Worm (Caenorhabditis elegans) whole organism, L2 larva: ENCODE results near the gene C04E6.5.

ENCODE experiments used
- C34F6.9 ChIP-seq: fragments of 150-350 bp; optimal IDR thresholded peaks from 2 replicates; lab custom pipeline; 2014; ENCODE audit warnings: missing biosample characterization, missing genetic modification characterization
- F13H6.1 ChIP-seq: sonication (generic microtip); optimal IDR thresholded peaks from 2 replicates; lab custom pipeline; 2016; ENCODE audit warnings: missing genetic modification characterization, missing compliant biosample characterization
- R02D3.7 ChIP-seq: fragments of 150-350 bp; optimal IDR thresholded peaks from 2 replicates; lab custom pipeline; 2014; ENCODE audit warnings: missing biosample characterization, missing genetic modification characterization
- Y55F3AM.14 ChIP-seq: fragments of 200-800 bp; sonication (Bioruptor generic); optimal IDR thresholded peaks from 2 replicates; lab custom pipeline; 2018; ENCODE audit warnings: mild to moderate bottlenecking, missing genetic modification characterization, missing compliant biosample characterization
- ZK546.5 ChIP-seq: sonication (generic microtip); optimal IDR thresholded peaks from 2 replicates; lab custom pipeline; 2017; ENCODE audit warnings: missing biosample characterization, missing genetic modification characterization
- alr-1 ChIP-seq: fragments of 150-350 bp; optimal IDR thresholded peaks from 2 replicates; lab custom pipeline; 2014; ENCODE audit warnings: missing biosample characterization, missing genetic modification characterization
- aly-2 ChIP-seq: fragments of 150-350 bp; optimal IDR thresholded peaks from 2 replicates; lab custom pipeline; 2014; ENCODE audit warnings: missing biosample characterization, missing genetic modification characterization
- ama-1 ChIP-seq: fragments of 150-350 bp; optimal IDR thresholded peaks from 2 replicates; lab custom pipeline; 2018; ENCODE audit warnings: inconsistent platforms
- blmp-1 ChIP-seq: sonication (generic microtip); optimal IDR thresholded peaks from 2 replicates; lab custom pipeline; 2017; ENCODE audit warnings: missing genetic modification characterization, mild to moderate bottlenecking, missing compliant biosample characterization, antibody characterized with exemption, moderate library complexity; ENCODE audit not compliant: insufficient read depth
- ceh-82 ChIP-seq: fragments of 150-350 bp; optimal IDR thresholded peaks from 2 replicates; lab custom pipeline; 2014; ENCODE audit warnings: missing biosample characterization, missing genetic modification characterization
- crh-2 ChIP-seq: sonication (generic microtip); optimal IDR thresholded peaks from 2 replicates; lab custom pipeline; 2017; ENCODE audit warnings: missing biosample characterization, missing genetic modification characterization
- dmd-4 ChIP-seq: sonication (generic microtip); optimal IDR thresholded peaks from 2 replicates; lab custom pipeline; 2017; ENCODE audit warnings: missing biosample characterization, missing genetic modification characterization
- egl-27 ChIP-seq: sonication (generic microtip); optimal IDR thresholded peaks from 3 replicates; lab custom pipeline; 2017; ENCODE audit warnings: missing biosample characterization, missing genetic modification reagents, missing genetic modification characterization
- elt-1 ChIP-seq: fragments of 150-350 bp; optimal IDR thresholded peaks from 2 replicates; lab custom pipeline; 2014; ENCODE audit warnings: missing biosample characterization, missing genetic modification characterization
- elt-3 ChIP-seq: sonication (generic microtip); optimal IDR thresholded peaks from 2 replicates; lab custom pipeline; 2017; ENCODE audit warnings: missing biosample characterization, missing genetic modification characterization
- fos-1 ChIP-seq: fragments of 150-350 bp; optimal IDR thresholded peaks from 2 replicates; lab custom pipeline; 2014; ENCODE audit warnings: missing biosample characterization, missing genetic modification characterization
- gmeb-1 ChIP-seq: fragments of 150-350 bp; optimal IDR thresholded peaks from 2 replicates; lab custom pipeline; 2014; ENCODE audit warnings: missing biosample characterization, missing genetic modification characterization
- lin-11 ChIP-seq: fragments of 150-350 bp; sonication (generic microtip); optimal IDR thresholded peaks from 2 replicates; lab custom pipeline; 2014; ENCODE audit warnings: missing biosample characterization, missing genetic modification characterization, inconsistent platforms, mixed read lengths
- lin-13 ChIP-seq: fragments of 150-350 bp; optimal IDR thresholded peaks from 2 replicates; lab custom pipeline; 2014; ENCODE audit warnings: missing biosample characterization, missing genetic modification reagents, missing genetic modification characterization
- lin-39 ChIP-seq: fragments of 150-350 bp; optimal IDR thresholded peaks from 2 replicates; lab custom pipeline; 2014; ENCODE audit warnings: missing biosample characterization, missing genetic modification reagents, missing genetic modification characterization
- mab-5 ChIP-seq: fragments of 150-350 bp; optimal IDR thresholded peaks from 2 replicates; lab custom pipeline; 2014; ENCODE audit warnings: missing biosample characterization, missing genetic modification characterization
- nhr-10 ChIP-seq: sonication (generic microtip); optimal IDR thresholded peaks from 2 replicates; lab custom pipeline; 2017; ENCODE audit warnings: missing biosample characterization, missing genetic modification characterization
- nhr-129 ChIP-seq: fragments of 150-350 bp; optimal IDR thresholded peaks from 2 replicates; lab custom pipeline; 2014; ENCODE audit warnings: missing biosample characterization, missing genetic modification characterization
- nhr-23 ChIP-seq: fragments of 150-350 bp; optimal IDR thresholded peaks from 2 replicates; lab custom pipeline; 2014; ENCODE audit warnings: missing biosample characterization, missing genetic modification reagents, missing genetic modification characterization
- peb-1 ChIP-seq: fragments of 150-350 bp; optimal IDR thresholded peaks from 2 replicates; lab custom pipeline; 2014; ENCODE audit warnings: missing biosample characterization, missing genetic modification characterization
- sem-4 ChIP-seq: fragments of 150-350 bp; optimal IDR thresholded peaks from 2 replicates; lab custom pipeline; 2014; ENCODE audit warnings: missing biosample characterization, missing genetic modification reagents, missing genetic modification characterization
- skn-1 ChIP-seq: sonication (generic microtip); optimal IDR thresholded peaks from 2 replicates; lab custom pipeline; 2017; ENCODE audit warnings: missing biosample characterization, missing genetic modification characterization
- sma-3 ChIP-seq: sonication (generic microtip); optimal IDR thresholded peaks from 2 replicates; lab custom pipeline; 2016; ENCODE audit warnings: missing genetic modification reagents, missing genetic modification characterization, missing compliant biosample characterization
- sma-9 ChIP-seq, 2 experiments: fragments of 150-350 bp in 1 of 2; sonication (generic microtip) in 1 of 2; optimal IDR thresholded peaks; 2 replicates each; lab custom pipeline; 2014 to 2016; ENCODE audit warnings: missing genetic modification characterization in 2 of 2, mild to moderate bottlenecking in 1 of 2, missing biosample characterization in 1 of 2, missing compliant biosample characterization in 1 of 2, missing genetic modification reagents in 1 of 2, moderate library complexity in 1 of 2
- snpc-4 ChIP-seq: fragments of 150-350 bp; optimal IDR thresholded peaks from 2 replicates; lab custom pipeline; 2014; ENCODE audit warnings: missing biosample characterization, missing genetic modification characterization
- unc-39 ChIP-seq: fragments of 150-350 bp; optimal IDR thresholded peaks from 2 replicates; lab custom pipeline; 2014; ENCODE audit warnings: missing biosample characterization, missing genetic modification characterization
- unc-55 ChIP-seq: fragments of 150-350 bp; sonication (generic microtip); optimal IDR thresholded peaks from 3 replicates; lab custom pipeline; 2014; ENCODE audit warnings: missing biosample characterization, missing genetic modification reagents, missing genetic modification characterization
- unc-62 ChIP-seq: fragments of 150-350 bp; optimal IDR thresholded peaks from 2 replicates; lab custom pipeline; 2014; ENCODE audit warnings: missing biosample characterization, missing genetic modification reagents, missing genetic modification characterization
- zag-1 ChIP-seq: fragments of 150-350 bp; optimal IDR thresholded peaks from 2 replicates; lab custom pipeline; 2014; ENCODE audit warnings: missing biosample characterization, missing genetic modification characterization
- ztf-4 ChIP-seq: fragments of 150-350 bp; optimal IDR thresholded peaks from 2 replicates; lab custom pipeline; 2014; ENCODE audit warnings: missing biosample characterization, missing genetic modification characterization

The C04E6.5 gene

ce11 chrV:5888820-5889219 lies 13.1 kb upstream of the C04E6.5 start:
- TF ChIP-seq unc-62 (GFP tag; lab: Kevin White, UChicago): no peak
- no peak for TF ChIP-seq unc-39 (tag; lab: Kevin White, UChicago)
- TF ChIP-seq ama-1 (lab: Kevin White, UChicago): no peak
- TF ChIP-seq egl-27 (tag; lab: Kevin White, UChicago): no peak
- no peak for TF ChIP-seq ZK546.5 (tag; lab: Kevin White, UChicago)
- TF ChIP-seq elt-1 (tag; lab: Kevin White, UChicago): no peak
- TF ChIP-seq ceh-82 (tag; lab: Kevin White, UChicago): no peak
- no peak for TF ChIP-seq aly-2
- TF ChIP-seq sma-9 (GFP tag; optimal IDR thresholded peaks at IDR 0.05; lab: Kevin White, UChicago): no peak
- no peak for TF ChIP-seq sma-9 (tag; optimal IDR thresholded peaks at IDR 0.05; lab: Kevin White, UChicago)

- no peak for TF ChIP-seq F13H6.1
- TF ChIP-seq sma-9 (GFP tag; optimal IDR thresholded peaks at IDR 0.05; lab: Kevin White, UChicago): peak; percentile 6
- no peak for TF ChIP-seq sma-9 (tag; optimal IDR thresholded peaks at IDR 0.05; lab: Kevin White, UChicago)
These were observed 10.7 kb upstream of the C04E6.5 start for ce11 chrV:5891204-5891603.

ce11 chrV:5893015-5893414 lies 8.9 kb upstream of the C04E6.5 start, which contains the start of gene C04E6.7:
Gene C04E6.7 (plus strand): TSS chrV:5893315.
- TF ChIP-seq nhr-10 (tag; lab: Kevin White, UChicago) (no peak), nhr-23 (tag; lab: Kevin White, UChicago) (no peak), ama-1 (lab: Kevin White, UChicago) (no peak), aly-2 (no peak), zag-1 (tag; lab: Kevin White, UChicago) (no peak)
- TF ChIP-seq, all 48 proteins: peak for 0

- TF ChIP-seq ZK546.5 (tag; lab: Kevin White, UChicago): no peak
- no peak for TF ChIP-seq F13H6.1
- no peak for TF ChIP-seq lin-11 (tag; lab: Kevin White, UChicago)
- no peak for TF ChIP-seq egl-27 (tag; lab: Kevin White, UChicago)
- no peak for TF ChIP-seq unc-55 (GFP tag; lab: Kevin White, UChicago)
- TF ChIP-seq aly-2: no peak
- no peak for TF ChIP-seq peb-1 (tag; lab: Kevin White, UChicago)
- no peak for TF ChIP-seq unc-62 (GFP tag; lab: Kevin White, UChicago)
- TF ChIP-seq ama-1 (lab: Kevin White, UChicago): no peak
- no peak for TF ChIP-seq sma-3 (GFP tag; lab: Kevin White, UChicago)
- TF ChIP-seq sma-9 (GFP tag; optimal IDR thresholded peaks at IDR 0.05; lab: Kevin White, UChicago): no peak
- TF ChIP-seq sma-9 (tag; optimal IDR thresholded peaks at IDR 0.05; lab: Kevin White, UChicago): no peak
- TF ChIP-seq lin-39 (tag; lab: Kevin White, UChicago): no peak
These were observed 6.9 kb upstream of the C04E6.5 start, which contains the start of gene grd-9 for ce11 chrV:5895021-5895420. Gene grd-9 (plus strand): TSS chrV:5895321.

- TF ChIP-seq alr-1 (tag; lab: Kevin White, UChicago) (no peak), nhr-129 (tag; lab: Kevin White, UChicago) (no peak), elt-1 (tag; lab: Kevin White, UChicago) (no peak), mab-5 (no peak), R02D3.7 (tag; lab: Kevin White, UChicago) (no peak), sma-9 (GFP tag; optimal IDR thresholded peaks at IDR 0.05; lab: Kevin White, UChicago) (no peak), sma-9 (tag; optimal IDR thresholded peaks at IDR 0.05; lab: Kevin White, UChicago) (no peak)
These were observed 2.0 kb upstream of the C04E6.5 start, which contains the start of gene srd-16 for ce11 chrV:5899940-5900339. Gene srd-16 (minus strand): TSS chrV:5900040.

ce11 chrV:5906252-5906651 lies 4.3 kb downstream of the C04E6.5 start, which contains the start of gene srd-15:
Gene srd-15 (minus strand): TSS chrV:5906352.
- TF ChIP-seq sem-4 (no peak), nhr-129 (tag; lab: Kevin White, UChicago) (no peak), nhr-23 (tag; lab: Kevin White, UChicago) (no peak), ceh-82 (tag; lab: Kevin White, UChicago) (no peak), zag-1 (tag; lab: Kevin White, UChicago) (no peak), crh-2 (tag; lab: Kevin White, UChicago) (no peak), lin-13 (GFP tag; lab: Kevin White, UChicago) (no peak), aly-2 (no peak), fos-1 (no peak), sma-3 (GFP tag; lab: Kevin White, UChicago) (no peak), skn-1 (tag; lab: Kevin White, UChicago) (no peak)

ce11 chrV:5907090-5907489 lies 5.2 kb downstream of the C04E6.5 start, which contains the start of gene C04E6.4:
Gene C04E6.4 (plus strand): TSS chrV:5907390.
- TF ChIP-seq elt-3 (tag; lab: Kevin White, UChicago) (no peak), F13H6.1 (no peak), snpc-4 (tag; lab: Kevin White, UChicago) (no peak), dmd-4 (tag; lab: Kevin White, UChicago) (no peak), unc-62 (GFP tag; lab: Kevin White, UChicago) (no peak), zag-1 (tag; lab: Kevin White, UChicago) (no peak), egl-27 (tag; lab: Kevin White, UChicago) (no peak), blmp-1 (tag; lab: Kevin White, UChicago) (no peak), ZK546.5 (tag; lab: Kevin White, UChicago) (no peak), ztf-4 (no peak), lin-11 (tag; lab: Kevin White, UChicago) (no peak), gmeb-1 (tag; lab: Kevin White, UChicago) (no peak), nhr-23 (tag; lab: Kevin White, UChicago) (no peak), ceh-82 (tag; lab: Kevin White, UChicago) (no peak), Y55F3AM.14 (GFP tag; lab: Kevin White, UChicago) (no peak), mab-5 (no peak), C34F6.9 (tag; lab: Kevin White, UChicago) (no peak), unc-55 (GFP tag; lab: Kevin White, UChicago) (no peak), nhr-129 (tag; lab: Kevin White, UChicago) (no peak)
